Fruit fly (Drosophila melanogaster): Measurements from ENCODE around the gene Tcs4.

Gene Tcs4

DNA sequence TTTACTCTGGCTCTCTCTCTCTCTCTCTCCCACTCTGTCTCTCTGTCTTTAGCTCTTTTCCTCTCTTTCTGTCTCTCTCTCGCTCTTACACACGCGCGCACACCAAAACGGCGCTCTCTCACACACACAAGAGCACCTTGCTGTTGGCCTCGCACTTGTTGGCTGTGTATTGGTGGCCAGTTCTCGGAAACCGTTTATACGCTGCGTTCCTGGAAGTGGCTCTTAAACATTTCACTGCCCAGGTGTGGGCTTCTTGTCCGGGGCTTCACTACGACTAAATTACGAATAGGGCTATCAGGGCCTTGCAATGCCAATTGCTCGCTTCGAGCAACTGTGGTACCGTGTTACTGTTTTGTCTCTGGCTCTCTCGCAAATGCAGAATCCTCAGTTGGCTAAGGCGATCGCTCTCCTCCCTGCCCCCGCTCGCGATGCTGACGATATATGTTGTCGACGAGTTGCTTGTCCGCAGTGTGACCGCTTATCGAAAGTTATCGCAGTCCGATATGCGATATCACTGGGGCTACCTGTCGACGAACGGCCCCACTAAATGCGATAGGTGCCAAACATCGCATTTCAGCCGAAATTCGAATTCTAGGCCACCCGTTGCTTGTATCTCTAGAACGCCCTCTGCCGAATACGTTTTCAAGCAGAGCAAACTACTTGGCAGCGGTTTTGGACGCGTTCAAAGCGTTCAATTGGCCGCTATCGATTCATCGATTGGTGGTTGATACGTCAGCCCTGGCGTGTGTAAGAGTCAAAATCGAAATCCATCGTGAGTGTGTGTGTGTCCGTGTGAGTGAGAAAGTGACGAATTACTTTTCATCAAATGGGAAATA is 18.3 kb downstream of the Tcs4 start, which contains the start of the genes dome and Ubqn:
Gene dome, minus strand, starts transcription at position 479 of the 836 bp plus-strand sequence.
Gene Ubqn, plus strand, starts transcription at position 769 of the 836 bp plus-strand sequence.
- TF ChIP-seq insv (optimal IDR thresholded peaks at IDR 0.05) (no peak), ttk (optimal IDR thresholded peaks at IDR 0.05) (no peak), psq (optimal IDR thresholded peaks at IDR 0.05) (no peak), h (optimal IDR thresholded peaks at IDR 0.05) (no peak)

DNA sequence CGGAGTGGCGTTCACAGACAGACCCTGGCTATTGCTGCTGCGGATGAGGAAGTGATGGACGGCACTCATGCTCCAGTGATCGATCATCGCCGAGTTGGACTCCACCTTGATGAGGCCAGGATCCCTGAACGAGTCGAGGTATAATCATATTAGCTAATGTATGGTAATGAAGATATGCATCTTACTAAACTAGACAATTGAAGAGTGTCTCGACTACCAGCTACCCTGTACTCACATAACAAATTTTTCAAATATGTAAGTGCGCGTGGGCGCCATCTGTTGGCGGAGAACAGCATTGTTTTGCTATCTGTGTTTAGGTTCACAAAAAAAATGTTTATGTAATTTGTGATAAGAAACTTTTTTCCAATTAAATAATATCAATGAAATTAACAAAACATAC is 22.3 kb downstream of the Tcs4 start:
- TF ChIP-seq ttk (optimal IDR thresholded peaks at IDR 0.05) = no peak
- TF ChIP-seq psq (optimal IDR thresholded peaks at IDR 0.05) = no peak
- TF ChIP-seq Sin3A (optimal IDR thresholded peaks at IDR 0.05) = no peak
- TF ChIP-seq insv (optimal IDR thresholded peaks at IDR 0.05) = no peak
- no peak for TF ChIP-seq Myc (optimal IDR thresholded peaks at IDR 0.05)
- no peak for TF ChIP-seq h (optimal IDR thresholded peaks at IDR 0.05)

DNA sequence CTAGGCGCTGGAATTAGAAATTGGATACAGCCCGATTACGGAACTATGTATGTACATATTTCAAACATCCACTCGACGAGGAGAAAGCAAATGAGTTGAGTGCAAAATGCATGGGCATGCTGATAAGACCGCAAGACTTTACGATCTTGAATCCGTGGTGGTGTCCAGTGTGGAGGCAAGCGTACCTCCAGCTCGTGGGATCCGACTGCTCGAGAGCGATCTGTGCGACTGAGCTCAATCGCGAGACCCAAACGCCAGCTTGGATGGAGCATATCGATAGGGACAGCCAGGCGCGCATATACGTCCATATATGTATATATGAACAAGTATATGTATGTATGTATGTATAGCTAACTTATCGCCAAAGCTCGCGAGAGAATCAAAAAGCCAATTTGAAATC is 25.9 kb downstream of the Tcs4 start, which contains the start of gene et:
Gene et, minus strand, starts transcription at position 230 of the 400 bp plus-strand sequence.
- TF ChIP-seq ttk (optimal IDR thresholded peaks at IDR 0.05) (no peak), h (optimal IDR thresholded peaks at IDR 0.05) (no peak), insv (optimal IDR thresholded peaks at IDR 0.05) (no peak), psq (optimal IDR thresholded peaks at IDR 0.05) (no peak), Sin3A (optimal IDR thresholded peaks at IDR 0.05) (no peak), Myc (optimal IDR thresholded peaks at IDR 0.05) (no peak)

DNA sequence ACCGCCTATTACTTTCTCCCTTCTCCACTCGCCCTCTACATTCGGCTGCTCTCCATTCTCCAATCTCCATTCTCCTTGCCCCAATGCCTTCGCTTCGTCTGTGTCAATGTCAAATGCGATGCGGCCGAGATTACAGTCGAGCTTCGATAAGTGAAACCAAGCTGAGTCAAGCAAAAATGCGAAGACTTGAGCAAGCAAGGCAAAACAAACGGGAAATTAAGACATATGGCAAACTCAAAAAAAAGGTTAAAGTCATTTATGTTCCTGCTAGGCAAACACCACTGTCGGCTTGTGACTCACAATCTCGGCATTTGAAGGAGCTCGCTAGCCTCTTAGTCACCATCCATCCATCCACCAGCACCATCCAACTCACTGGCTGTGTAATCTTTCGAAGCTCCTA is 33.1 kb downstream of the Tcs4 start:
- no peak for TF ChIP-seq Sin3A (optimal IDR thresholded peaks at IDR 0.05)
- no peak for TF ChIP-seq psq (optimal IDR thresholded peaks at IDR 0.05)
- TF ChIP-seq h (optimal IDR thresholded peaks at IDR 0.05) = no peak
- no peak for TF ChIP-seq ttk (optimal IDR thresholded peaks at IDR 0.05)
- no peak for TF ChIP-seq insv (optimal IDR thresholded peaks at IDR 0.05)
- no peak for TF ChIP-seq Myc (optimal IDR thresholded peaks at IDR 0.05)

DNA sequence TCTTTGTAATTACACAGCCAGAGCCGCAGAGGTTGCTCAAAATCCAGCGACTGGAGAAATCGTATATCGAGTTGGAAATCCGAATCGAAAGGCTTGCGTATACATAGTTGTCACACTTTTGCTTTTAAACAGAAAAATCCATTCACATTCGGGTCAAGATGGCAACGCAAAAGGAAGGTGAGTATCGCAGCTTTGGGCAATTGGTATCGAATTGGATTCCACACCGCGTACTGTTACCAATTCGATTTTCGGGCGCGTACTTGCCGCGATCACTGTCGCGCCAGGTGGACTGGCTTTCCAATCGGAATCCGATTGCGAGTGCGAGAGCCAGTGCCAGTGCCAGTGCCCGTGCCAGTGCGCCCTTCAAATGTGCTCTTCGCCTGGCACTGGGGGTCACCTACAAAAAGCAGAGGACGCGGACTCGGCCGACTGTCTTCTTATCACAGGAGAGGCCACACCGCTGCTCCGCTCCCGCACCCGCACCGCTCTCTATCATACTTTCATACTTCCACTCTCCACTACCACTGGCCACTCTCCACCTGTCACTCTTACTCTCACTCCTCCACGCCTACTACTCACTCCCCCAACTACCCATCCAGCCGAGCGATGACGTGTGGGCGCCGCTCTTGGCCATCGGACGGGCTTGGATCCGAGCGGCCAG is 34.0 kb downstream of the Tcs4 start:
- no peak for TF ChIP-seq Sin3A (optimal IDR thresholded peaks at IDR 0.05)
- TF ChIP-seq ttk (optimal IDR thresholded peaks at IDR 0.05) = no peak
- TF ChIP-seq insv (optimal IDR thresholded peaks at IDR 0.05) = no peak
- no peak for TF ChIP-seq psq (optimal IDR thresholded peaks at IDR 0.05)
- TF ChIP-seq h (optimal IDR thresholded peaks at IDR 0.05) = no peak
- TF ChIP-seq Myc (optimal IDR thresholded peaks at IDR 0.05) = no peak

DNA sequence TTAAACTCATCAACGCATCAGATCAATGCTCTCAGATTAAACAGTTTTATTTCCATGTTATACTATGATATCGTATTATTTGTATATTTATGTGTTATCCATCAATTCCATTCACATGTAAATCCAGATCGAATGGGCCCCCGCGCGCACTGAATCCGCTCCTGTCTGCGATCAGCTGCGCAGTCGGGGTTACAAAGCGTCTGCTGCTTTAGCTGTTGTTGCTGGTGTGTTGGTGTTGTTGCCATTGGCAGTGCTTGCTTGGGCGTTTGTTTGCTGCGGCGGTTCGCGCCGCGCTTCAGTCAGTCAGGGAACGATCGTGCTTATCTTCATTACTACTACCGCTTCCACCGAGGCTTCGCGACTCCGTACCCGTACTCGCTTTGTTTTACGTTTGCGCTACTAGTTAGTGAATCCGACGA is 34.6 kb downstream of the Tcs4 start, which contains the start of gene Zw:
Gene Zw, plus strand, starts transcription at position 262 of the 419 bp plus-strand sequence.
- no peak for TF ChIP-seq h (optimal IDR thresholded peaks at IDR 0.05)
- no peak for TF ChIP-seq insv (optimal IDR thresholded peaks at IDR 0.05)
- TF ChIP-seq Myc (optimal IDR thresholded peaks at IDR 0.05) = no peak

DNA sequence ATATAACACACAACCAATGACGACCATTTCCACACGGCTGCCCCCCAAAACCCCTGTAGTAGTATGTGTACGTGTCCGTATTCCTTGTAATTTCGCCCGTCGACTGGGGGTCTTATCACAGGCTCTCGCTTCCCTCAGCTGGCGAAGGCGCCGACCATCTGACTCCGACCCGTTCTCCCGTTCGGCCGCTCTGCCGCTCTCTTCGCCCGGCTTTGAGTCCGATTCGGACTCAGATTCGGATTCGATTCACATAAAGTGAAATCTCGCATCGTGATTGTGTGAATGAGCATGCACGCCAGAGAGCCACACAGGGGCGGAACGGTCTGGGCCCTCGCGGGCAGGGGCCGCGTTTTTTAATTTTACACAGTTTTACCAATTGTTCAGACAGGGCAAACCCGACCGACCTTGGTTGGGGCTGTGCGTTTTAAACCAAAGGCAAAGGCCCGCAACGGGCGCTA is 35.8 kb downstream of the Tcs4 start:
- TF ChIP-seq Myc (optimal IDR thresholded peaks at IDR 0.05) (no peak), Sin3A (optimal IDR thresholded peaks at IDR 0.05) (no peak)

DNA sequence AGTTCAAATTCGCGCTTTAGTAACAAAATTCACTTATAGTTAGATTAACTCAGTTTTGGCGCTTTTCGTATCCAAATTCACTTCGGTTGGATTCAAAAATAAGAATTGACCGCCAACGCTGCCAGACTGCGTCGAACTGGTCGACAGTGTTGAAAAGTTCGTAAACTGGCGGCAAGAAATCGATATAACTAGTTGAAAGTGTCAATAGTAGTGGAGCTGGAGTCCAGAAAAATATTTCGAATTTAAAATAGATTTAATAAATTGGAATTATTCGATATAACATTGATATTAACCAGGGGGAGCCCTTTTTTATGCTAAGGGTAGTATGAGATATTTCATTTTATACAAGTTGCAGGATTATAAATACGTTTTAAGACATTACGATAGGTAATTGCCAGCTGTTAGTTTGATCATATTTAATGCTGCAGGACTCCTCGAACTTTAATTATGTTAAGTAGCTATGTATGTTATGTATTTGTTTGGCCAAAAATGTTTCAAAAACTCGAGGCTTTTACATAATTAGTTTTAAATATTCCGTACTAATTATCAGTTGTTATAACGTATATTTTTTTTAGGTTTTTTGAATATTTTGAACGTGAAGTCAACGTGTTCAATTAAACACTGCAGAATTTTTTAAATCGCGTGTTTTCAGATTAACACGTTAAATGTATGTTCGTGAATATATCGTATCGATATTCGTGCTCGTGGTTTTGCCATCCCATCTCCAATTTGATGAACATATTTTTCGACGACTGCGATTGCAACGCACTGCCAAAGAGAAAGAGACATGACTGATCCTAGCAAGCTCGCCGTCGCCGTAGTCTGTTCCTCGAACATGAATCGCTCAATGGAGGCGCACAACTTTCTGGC is 37.5 kb downstream of the Tcs4 start, which contains the start of the genes CG14223 and Ssu72:
Gene CG14223, minus strand, starts transcription at position 113 of the 870 bp plus-strand sequence.
Gene Ssu72, plus strand, starts transcription at position 703 of the 870 bp plus-strand sequence.
- TF ChIP-seq insv (optimal IDR thresholded peaks at IDR 0.05) = no peak
- TF ChIP-seq Myc (optimal IDR thresholded peaks at IDR 0.05) = no peak
- TF ChIP-seq Sin3A (optimal IDR thresholded peaks at IDR 0.05) = no peak
- TF ChIP-seq psq (optimal IDR thresholded peaks at IDR 0.05) = no peak
- no peak for TF ChIP-seq h (optimal IDR thresholded peaks at IDR 0.05)
- no peak for TF ChIP-seq ttk (optimal IDR thresholded peaks at IDR 0.05)

DNA sequence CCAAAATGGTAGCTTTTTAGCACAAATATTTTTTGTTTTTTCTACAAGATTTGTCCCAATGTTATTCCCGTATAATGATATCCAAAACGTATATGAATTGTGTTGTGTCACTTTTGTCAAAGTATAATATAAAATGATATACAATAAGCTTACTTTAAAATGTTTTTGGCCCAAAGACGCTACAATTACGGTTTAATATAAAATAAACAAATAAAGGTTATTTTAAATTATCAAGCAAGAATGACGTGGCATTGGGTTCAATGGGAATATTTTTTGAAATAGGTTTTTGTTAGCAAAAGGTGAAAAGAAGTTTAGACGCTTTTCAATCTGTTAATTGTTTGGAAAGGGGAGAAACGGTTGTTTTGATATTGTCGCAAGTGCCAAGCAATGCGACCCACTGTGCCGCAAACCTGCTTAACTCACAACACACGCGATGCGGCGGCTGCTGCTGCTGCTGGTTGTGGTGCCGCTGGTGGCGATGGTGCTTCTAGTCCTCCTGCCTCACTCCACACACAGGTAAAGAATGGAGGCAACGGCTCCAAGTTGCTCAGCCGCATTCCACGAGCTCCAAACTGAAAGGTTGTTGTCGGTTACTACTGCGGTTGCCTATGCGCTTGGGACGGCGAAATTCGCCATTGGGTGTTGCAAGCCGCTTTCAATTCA is 38.2 kb downstream of the Tcs4 start:
- TF ChIP-seq psq (optimal IDR thresholded peaks at IDR 0.05) (no peak), insv (optimal IDR thresholded peaks at IDR 0.05) (no peak), Myc (optimal IDR thresholded peaks at IDR 0.05) (no peak), Sin3A (optimal IDR thresholded peaks at IDR 0.05) (no peak), ttk (optimal IDR thresholded peaks at IDR 0.05) (no peak), h (optimal IDR thresholded peaks at IDR 0.05) (no peak)

DNA sequence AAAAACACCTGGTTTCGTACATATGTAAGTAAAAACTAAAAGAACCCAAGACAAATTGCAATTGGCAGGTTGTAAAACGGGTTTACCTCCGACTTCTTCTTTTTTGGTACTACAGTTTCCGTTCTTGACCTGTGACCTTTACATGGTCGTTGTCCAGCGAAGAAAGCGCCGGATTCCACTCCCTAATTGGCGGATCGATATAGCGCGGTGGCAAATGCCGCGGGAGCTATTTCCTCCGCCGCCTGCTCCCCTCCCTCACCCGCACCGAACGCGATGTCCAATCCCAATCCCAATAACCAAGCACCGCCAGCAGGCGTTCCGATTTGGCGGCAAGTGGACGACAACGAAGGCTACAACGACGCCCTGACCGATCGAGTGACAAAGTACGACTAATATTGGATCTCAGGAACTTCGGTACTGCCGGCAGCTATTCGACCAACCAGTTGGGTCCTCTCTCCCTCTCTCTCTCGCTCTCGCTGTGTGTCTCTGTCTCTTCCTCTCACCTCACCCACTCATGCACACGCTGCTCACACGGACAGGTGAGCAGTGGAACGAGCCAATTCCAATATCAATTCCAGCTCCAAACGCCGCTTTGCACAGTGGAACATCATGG is 38.9 kb downstream of the Tcs4 start:
- TF ChIP-seq psq (optimal IDR thresholded peaks at IDR 0.05) = no peak
- TF ChIP-seq Sin3A (optimal IDR thresholded peaks at IDR 0.05) = no peak
- TF ChIP-seq insv (optimal IDR thresholded peaks at IDR 0.05) = no peak
- no peak for TF ChIP-seq Myc (optimal IDR thresholded peaks at IDR 0.05)
- TF ChIP-seq ttk (optimal IDR thresholded peaks at IDR 0.05) = no peak

Data from Kc167 (cell line).